Worm (Caenorhabditis elegans) whole organism, L4/young adult: ENCODE results near the gene C51E3.9.

Experiments used
- W03F9.2 ChIP-seq: fragments of 150-350 bp; optimal IDR thresholded peaks from 2 replicates; lab custom pipeline; 2014; ENCODE audit warnings: missing biosample characterization, missing genetic modification characterization
- dao-5 ChIP-seq: sonication (generic microtip); optimal IDR thresholded peaks from 2 replicates; lab custom pipeline; 2016; ENCODE audit warnings: missing genotype, missing genetic modification characterization, moderate library complexity, missing compliant biosample characterization
- him-1 ChIP-seq: sonication (generic microtip); optimal IDR thresholded peaks from 2 replicates; lab custom pipeline; 2016; ENCODE audit warnings: missing genotype, missing genetic modification reagents, missing genetic modification characterization, missing compliant biosample characterization

The C51E3.9 gene

DNA sequence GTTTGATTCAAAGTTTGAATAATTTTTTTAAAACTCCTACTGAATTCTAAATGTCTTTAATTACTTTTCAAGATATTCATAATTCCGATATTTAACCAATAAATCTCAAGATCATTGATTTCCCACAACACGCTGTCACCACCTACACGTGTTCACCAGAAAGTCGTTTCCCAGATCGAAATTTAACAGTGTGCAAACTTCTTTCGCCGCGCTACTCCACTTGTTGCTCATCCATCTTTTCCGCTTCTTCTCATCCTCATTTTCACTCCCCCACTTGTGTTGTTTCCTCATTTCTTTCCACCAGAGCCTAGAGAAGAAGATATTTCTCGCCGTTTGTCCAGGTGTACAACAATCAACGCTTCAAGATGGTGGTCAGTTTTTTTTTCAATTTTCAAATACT, at the start of gene C51E3.9:
C51E3.9 (plus strand) TSS at position 301 of the 400 bp plus-strand sequence.
- TF ChIP-seq him-1 (tag; lab: Kevin White, UChicago) (no peak), dao-5 (tag; lab: Kevin White, UChicago) (no peak), W03F9.2 (no peak)

DNA sequence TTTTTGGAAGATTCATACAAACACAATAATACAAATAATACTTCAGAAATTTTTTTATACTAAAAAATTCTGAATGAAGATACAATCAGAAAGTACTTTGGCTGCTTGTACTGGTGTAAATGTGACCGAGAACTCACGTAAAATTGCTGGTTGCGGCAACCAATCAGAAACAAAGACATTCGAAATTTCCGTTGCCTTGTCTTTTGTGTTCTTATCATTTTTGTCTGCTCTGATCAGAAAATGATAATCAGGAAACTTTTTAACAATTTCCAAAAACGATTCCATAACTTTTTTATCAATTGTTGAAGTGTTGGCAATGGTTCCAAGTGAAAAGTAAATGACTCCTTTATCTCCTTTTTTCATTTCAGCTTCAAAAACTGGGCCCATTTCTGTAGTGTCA, 48.8 kb upstream of the C51E3.9 start:
- TF ChIP-seq W03F9.2: no peak
- TF ChIP-seq dao-5 (tag; lab: Kevin White, UChicago): no peak
- TF ChIP-seq him-1 (tag; lab: Kevin White, UChicago): no peak

DNA sequence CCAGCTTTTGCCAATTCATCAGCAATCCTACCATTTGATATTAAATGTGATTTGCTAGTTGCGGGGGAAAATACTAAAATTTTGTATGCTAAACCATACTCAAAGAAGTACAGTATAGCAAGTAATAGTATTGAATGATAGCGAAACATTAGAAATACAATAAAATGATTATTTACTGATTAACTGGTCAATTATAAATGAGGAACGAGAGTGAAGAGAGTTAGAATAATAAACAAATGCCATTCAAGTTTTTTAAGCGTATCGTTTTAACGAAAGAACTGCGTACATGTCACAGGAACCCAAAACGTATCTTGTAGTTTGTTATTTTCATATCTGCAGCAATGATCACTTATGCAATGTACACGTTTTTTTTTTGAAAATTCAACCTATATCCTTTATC, 47.3 kb upstream of the C51E3.9 start, which contains the start of gene ugt-47:
ugt-47 (minus strand) TSS at position 169 of the 400 bp plus-strand sequence.
- TF ChIP-seq W03F9.2: no peak

DNA sequence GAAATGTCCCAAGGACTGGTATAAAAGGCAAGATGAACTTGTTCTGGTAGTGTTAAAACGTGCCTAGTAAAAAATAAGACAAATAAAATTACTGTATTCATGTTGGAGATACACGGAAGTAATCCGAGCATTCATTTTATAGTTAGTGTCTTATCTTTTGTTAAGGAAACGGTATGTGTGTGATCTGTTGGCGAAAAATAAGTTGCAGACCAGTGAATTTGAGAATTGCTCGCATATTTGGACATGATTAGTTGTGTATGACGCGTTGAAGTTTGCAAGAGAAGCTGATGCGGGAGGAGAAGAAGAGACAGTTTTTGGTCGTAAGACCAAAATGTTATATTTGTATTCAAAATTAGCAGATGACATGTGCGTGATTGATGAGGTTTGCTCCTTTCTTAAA, 43.8 kb upstream of the C51E3.9 start, which contains the start of gene C08B6.14:
C08B6.14 (minus strand) TSS at position 101 of the 400 bp plus-strand sequence.
- TF ChIP-seq W03F9.2 (no peak), him-1 (tag; lab: Kevin White, UChicago) (no peak), dao-5 (tag; lab: Kevin White, UChicago) (no peak)

DNA sequence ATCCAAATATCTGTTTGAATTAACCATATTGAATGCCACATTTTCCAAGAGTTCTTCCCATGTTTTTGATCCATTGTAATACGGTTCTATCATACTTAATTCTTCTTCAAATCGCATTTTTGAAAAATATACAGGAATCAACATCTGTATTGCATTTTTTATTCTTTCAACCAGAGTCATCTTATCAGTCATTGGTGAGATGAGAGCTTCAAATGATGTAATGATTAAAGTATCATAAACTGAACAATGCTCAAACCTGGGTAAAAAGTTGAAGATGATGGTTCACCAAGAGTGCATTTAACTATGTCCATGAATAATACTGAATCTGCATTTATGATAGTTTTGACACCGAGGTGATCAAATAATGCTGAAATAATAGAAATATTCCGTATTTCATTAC, 41.9 kb upstream of the C51E3.9 start:
- TF ChIP-seq dao-5 (tag; lab: Kevin White, UChicago) (no peak), him-1 (tag; lab: Kevin White, UChicago) (no peak)

ce11 chrV:10104785-10105310, 40.9 kb upstream of the C51E3.9 start, which contains the start of gene ugt-17:
TSS of gene ugt-17 (minus strand) at chrV:10104964.
- no peak for TF ChIP-seq W03F9.2
- no peak for TF ChIP-seq dao-5 (tag; lab: Kevin White, UChicago)
- no peak for TF ChIP-seq him-1 (tag; lab: Kevin White, UChicago)

ce11 chrV:10105412-10105811, 40.3 kb upstream of the C51E3.9 start, which contains the start of gene C08B6.2:
TSS of gene C08B6.2 (plus strand) at chrV:10105712.
- no peak for TF ChIP-seq him-1 (tag; lab: Kevin White, UChicago)
- TF ChIP-seq dao-5 (tag; lab: Kevin White, UChicago): no peak
- TF ChIP-seq W03F9.2: no peak

ce11 chrV:10107309-10107708, 38.4 kb upstream of the C51E3.9 start, which contains the start of gene C08B6.11:
TSS of gene C08B6.11 (plus strand) at chrV:10107609.
- no peak for TF ChIP-seq dao-5 (tag; lab: Kevin White, UChicago)
- no peak for TF ChIP-seq W03F9.2
- TF ChIP-seq him-1 (tag; lab: Kevin White, UChicago): no peak

DNA sequence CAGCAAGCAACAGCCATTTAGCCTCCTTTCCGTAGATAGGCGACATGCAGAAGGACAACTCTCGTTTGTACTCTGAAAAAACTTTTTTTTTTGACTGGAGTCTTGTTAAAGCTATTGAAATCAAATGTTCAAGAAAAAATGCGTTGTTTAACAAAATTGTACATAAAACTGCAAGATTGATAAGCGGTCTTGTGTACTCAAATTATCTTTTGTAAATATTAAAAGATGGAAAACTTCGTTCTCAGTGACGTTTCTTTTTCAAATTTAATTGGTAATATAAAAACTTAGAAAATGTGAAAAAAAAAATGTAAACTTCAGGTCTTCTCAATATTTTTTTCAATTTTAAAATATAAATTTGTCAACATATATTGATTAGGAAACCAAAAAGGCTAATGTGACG, 34.6 kb upstream of the C51E3.9 start:
- TF ChIP-seq him-1 (tag; lab: Kevin White, UChicago): no peak
- no peak for TF ChIP-seq W03F9.2
- no peak for TF ChIP-seq dao-5 (tag; lab: Kevin White, UChicago)

ce11 chrV:10112187-10112586, 33.6 kb upstream of the C51E3.9 start, which contains the start of gene C08B6.3:
TSS of gene C08B6.3 (minus strand) at chrV:10112287.
- TF ChIP-seq W03F9.2 (no peak), him-1 (tag; lab: Kevin White, UChicago) (no peak), dao-5 (tag; lab: Kevin White, UChicago) (no peak)

ce11 chrV:10114329-10114728, 31.4 kb upstream of the C51E3.9 start, which contains the start of gene cht-5:
TSS of gene cht-5 (plus strand) at chrV:10114629.
- no peak for TF ChIP-seq him-1 (tag; lab: Kevin White, UChicago)
- no peak for TF ChIP-seq W03F9.2
- no peak for TF ChIP-seq dao-5 (tag; lab: Kevin White, UChicago)

DNA sequence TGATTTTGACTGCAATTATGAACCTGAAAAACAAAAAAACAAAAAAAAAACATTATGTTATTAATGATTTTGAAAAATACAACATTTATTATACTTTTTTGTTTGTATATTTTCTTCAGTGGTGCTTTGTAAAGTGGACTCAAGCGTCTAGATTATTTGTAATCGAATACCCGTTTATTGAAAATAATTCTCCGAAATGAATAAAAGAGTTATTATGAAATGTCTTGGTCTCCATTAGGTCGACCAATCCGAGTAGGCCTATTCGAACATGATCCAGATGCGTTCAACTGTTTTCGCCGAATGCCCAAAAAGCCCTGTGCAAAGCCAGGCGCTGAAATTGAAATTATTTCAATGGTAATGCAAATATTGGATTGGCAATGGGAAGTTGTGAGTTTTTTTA, 28.3 kb upstream of the C51E3.9 start, which contains the start of gene C08B6.5:
C08B6.5 (plus strand) TSS at position 301 of the 400 bp plus-strand sequence.
- TF ChIP-seq W03F9.2: no peak
- no peak for TF ChIP-seq him-1 (tag; lab: Kevin White, UChicago)
- no peak for TF ChIP-seq dao-5 (tag; lab: Kevin White, UChicago)

DNA sequence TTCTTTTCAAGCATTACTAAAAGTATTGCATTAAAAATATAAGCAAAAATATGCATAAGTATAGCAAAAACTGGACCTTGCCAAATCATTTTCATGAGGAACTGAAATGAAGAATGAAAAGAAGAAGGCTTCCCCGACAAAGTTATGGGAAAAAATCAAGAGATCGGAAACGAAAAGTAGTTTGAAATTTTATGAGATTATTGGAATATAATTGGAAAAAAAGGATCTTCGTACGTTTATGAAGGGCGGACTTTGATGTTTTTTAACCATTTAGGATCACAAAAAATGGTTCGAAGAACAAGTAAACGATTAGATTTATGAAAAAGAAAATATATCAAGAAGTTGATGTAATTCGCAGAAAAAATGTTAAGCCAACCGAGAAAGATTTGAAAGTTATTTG, 24.9 kb upstream of the C51E3.9 start, which contains the start of gene srxa-18:
srxa-18 (minus strand) TSS at position 100 of the 400 bp plus-strand sequence.
- TF ChIP-seq W03F9.2 (no peak), him-1 (tag; lab: Kevin White, UChicago) (no peak), dao-5 (tag; lab: Kevin White, UChicago) (no peak)

- TF ChIP-seq him-1 (tag; lab: Kevin White, UChicago) (no peak), W03F9.2 (no peak), dao-5 (tag; lab: Kevin White, UChicago) (no peak)
Observed at ce11 chrV:10122670-10123069, 23.1 kb upstream of the C51E3.9 start, which contains the start of gene srxa-19. TSS of gene srxa-19 (minus strand) at chrV:10122770.

ce11 chrV:10123324-10123723, 22.4 kb upstream of the C51E3.9 start, which contains the start of gene C08B6.6:
TSS of gene C08B6.6 (plus strand) at chrV:10123624.
- TF ChIP-seq W03F9.2: no peak
- no peak for TF ChIP-seq him-1 (tag; lab: Kevin White, UChicago)
- TF ChIP-seq dao-5 (tag; lab: Kevin White, UChicago): no peak
